Worm (Caenorhabditis elegans) whole organism, dauer: Measurements from ENCODE around the gene C15B12.4.

ENCODE experiments used
- unc-62 ChIP-seq: sonication (generic microtip); optimal IDR thresholded peaks from 2 replicates; lab custom pipeline; 2017; ENCODE audit warnings: missing biosample characterization, missing genetic modification reagents, missing genetic modification characterization

C15B12.4 gene

ce11 chrX:6476540-6476939 is 3.0 kb upstream of the C15B12.4 start, which contains the start of gene C15B12.1:
Gene C15B12.1, plus strand, starts transcription at chrX:6476810.
- no peak for TF ChIP-seq unc-62 (GFP tag; lab: Kevin White, UChicago)

ce11 chrX:6468499-6468898 is 5.0 kb downstream of the C15B12.4 start, which contains the start of gene C15B12.9:
Gene C15B12.9, plus strand, starts transcription at chrX:6468799.
- no peak for TF ChIP-seq unc-62 (GFP tag; lab: Kevin White, UChicago)

- TF ChIP-seq unc-62 (GFP tag; lab: Kevin White, UChicago) = no peak
Observed at ce11 chrX:6467462-6467861, 6.1 kb downstream of the C15B12.4 start, which contains the start of gene C15B12.3. Gene C15B12.3, minus strand, starts transcription at chrX:6467562.

ce11 chrX:6462995-6463462 is 10.5 kb downstream of the C15B12.4 start, which contains the start of gene C15B12.2:
Gene C15B12.2, plus strand, starts transcription at chrX:6463412.
- no peak for TF ChIP-seq unc-62 (GFP tag; lab: Kevin White, UChicago)

- no peak for TF ChIP-seq unc-62 (GFP tag; lab: Kevin White, UChicago)
Observed at ce11 chrX:6462479-6462878, 11.1 kb downstream of the C15B12.4 start.

- no peak for TF ChIP-seq unc-62 (GFP tag; lab: Kevin White, UChicago)
Observed at ce11 chrX:6461729-6462128, 11.8 kb downstream of the C15B12.4 start, which contains the start of gene K04E7.1. Gene K04E7.1, plus strand, starts transcription at chrX:6462029.

ce11 chrX:6460123-6460522 is 13.4 kb downstream of the C15B12.4 start:
- no peak for TF ChIP-seq unc-62 (GFP tag; lab: Kevin White, UChicago)

ce11 chrX:6458467-6458866 is 15.1 kb downstream of the C15B12.4 start:
- TF ChIP-seq unc-62 (GFP tag; lab: Kevin White, UChicago) = no peak

ce11 chrX:6458001-6458400 is 15.5 kb downstream of the C15B12.4 start:
- TF ChIP-seq unc-62 (GFP tag; lab: Kevin White, UChicago) = no peak

- TF ChIP-seq unc-62 (GFP tag; lab: Kevin White, UChicago) = no peak
Observed at ce11 chrX:6456567-6456966, 17.0 kb downstream of the C15B12.4 start, which contains the start of gene pept-1. Gene pept-1, plus strand, starts transcription at chrX:6456872.

- TF ChIP-seq unc-62 (GFP tag; lab: Kevin White, UChicago) = no peak
Observed at ce11 chrX:6455157-6455556, 18.4 kb downstream of the C15B12.4 start, which contains the start of gene nas-33. Gene nas-33, minus strand, starts transcription at chrX:6455257.

ce11 chrX:6450839-6451491 is 22.6 kb downstream of the C15B12.4 start, which contains the start of the genes grl-6 and K10C2.6:
Gene grl-6, minus strand, starts transcription at chrX:6450939.
Gene K10C2.6, plus strand, starts transcription at chrX:6451441.
- TF ChIP-seq unc-62 (GFP tag; lab: Kevin White, UChicago) = no peak

- no peak for TF ChIP-seq unc-62 (GFP tag; lab: Kevin White, UChicago)
Observed at ce11 chrX:6448866-6449400, 24.6 kb downstream of the C15B12.4 start, which contains the start of gene fah-1. Gene fah-1, minus strand, starts transcription at chrX:6448916.

- TF ChIP-seq unc-62 (GFP tag; lab: Kevin White, UChicago) = no peak
Observed at ce11 chrX:6446564-6446963, 27.0 kb downstream of the C15B12.4 start, which contains the start of gene asp-14. Gene asp-14, minus strand, starts transcription at chrX:6446664.

ce11 chrX:6445239-6445638 is 28.3 kb downstream of the C15B12.4 start:
- no peak for TF ChIP-seq unc-62 (GFP tag; lab: Kevin White, UChicago)

ce11 chrX:6443373-6443772 is 30.2 kb downstream of the C15B12.4 start, which contains the start of gene K10C2.7:
Gene K10C2.7, minus strand, starts transcription at chrX:6443473.
- no peak for TF ChIP-seq unc-62 (GFP tag; lab: Kevin White, UChicago)
